Fruit fly (Drosophila melanogaster): Measurements from ENCODE around the gene CG15452.

The CG15452 gene

DNA sequence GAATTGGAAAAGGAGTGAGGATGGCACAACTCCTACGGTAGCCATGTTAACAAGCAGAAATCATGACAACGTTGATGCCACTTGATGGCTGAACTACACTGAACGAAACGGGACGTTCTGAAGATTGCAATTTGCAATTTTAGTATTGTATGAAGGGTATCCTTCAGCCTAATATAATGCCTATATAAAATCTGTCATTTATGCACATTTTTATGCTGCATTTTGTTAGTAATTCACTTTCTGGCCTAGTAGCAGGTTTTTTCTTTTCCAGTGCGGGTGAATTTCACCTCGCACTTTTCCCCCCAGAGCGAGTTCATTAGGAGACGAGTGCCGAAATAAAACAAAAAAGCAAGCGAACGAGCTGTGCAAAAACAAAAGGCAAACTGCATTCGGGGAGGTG is 42.9 kb downstream of the CG15452 start (continued):
- TF ChIP-seq sens (GFP tag) (peak; percentile 72), otp (GFP tag; IDR thresholded peaks at IDR 0.05) (no peak), CG10979 (tag; optimal IDR thresholded peaks at IDR 0.05) (peak; percentile 14), unpg (GFP tag; optimal IDR thresholded peaks at IDR 0.05) (no peak), Fer2 (tag; optimal IDR thresholded peaks at IDR 0.05) (no peak), crol (GFP tag; IDR thresholded peaks at IDR 0.05) (no peak), CG18619 (GFP tag; optimal IDR thresholded peaks at IDR 0.05) (no peak), Xrp1 (GFP tag; IDR thresholded peaks at IDR 0.05) (peak; percentile 43; the same call in 1 of the 2 replicates), emc (GFP tag; optimal IDR thresholded peaks at IDR 0.05) (no peak), Chrac-16 (GFP tag; optimal IDR thresholded peaks at IDR 0.05) (no peak), dmrt11E (tag; optimal IDR thresholded peaks at IDR 0.05) (peak; percentile 30), CG13287 (GFP tag; IDR thresholded peaks at IDR 0.05; ENCODE audit: partially characterized antibody) (no peak), eve (GFP tag; optimal IDR thresholded peaks at IDR 0.05) (peak in 1 of 2 experiments; percentile 7), CG4404 (GFP tag; IDR thresholded peaks at IDR 0.05) (peak; percentile 25; the same call in 1 of the 2 replicates), kni (GFP tag; optimal IDR thresholded peaks at IDR 0.05) (no peak)
